Fruit fly (Drosophila melanogaster) whole organism, prepupa: ENCODE data around the gene CG6059.

Experiments
- Blimp-1 ChIP-seq: fragments of 200-800 bp; sonication (Bioruptor generic); optimal IDR thresholded peaks from 3 replicates; lab custom pipeline; 2017; ENCODE audit warnings: missing biosample characterization, missing genetic modification characterization, mild to moderate bottlenecking, moderate library complexity, missing genetic modification reagents
- CG11762 ChIP-seq: fragments of 200-800 bp; sonication (Bioruptor generic); optimal IDR thresholded peaks from 3 replicates; lab custom pipeline; 2016; ENCODE audit warnings: missing biosample characterization, missing genetic modification characterization; ENCODE audit not compliant: insufficient read depth
- CG15336 ChIP-seq: fragments of 200-800 bp; sonication (Bioruptor generic); IDR thresholded peaks from 2 replicates; pipeline ENCODE4 v1.3.6; 2022; ENCODE audit warnings: missing biosample characterization, missing genetic modification characterization
- CG1621 ChIP-seq: fragments of 200-800 bp; sonication (Bioruptor generic); optimal IDR thresholded peaks from 3 replicates; lab custom pipeline; 2018; ENCODE audit warnings: missing biosample characterization, mild to moderate bottlenecking, missing genetic modification characterization
- CG16779 ChIP-seq: fragments of 200-800 bp; sonication (Bioruptor generic); optimal IDR thresholded peaks from 3 replicates; lab custom pipeline; 2017; ENCODE audit warnings: missing biosample characterization, mild to moderate bottlenecking, missing genetic modification characterization
- CG3032 ChIP-seq: fragments of 200-800 bp; optimal IDR thresholded peaks from 2 replicates; lab custom pipeline; 2019; ENCODE audit warnings: missing biosample characterization, mild to moderate bottlenecking, missing genetic modification characterization, moderate library complexity
- CG32006 ChIP-seq: fragments of 200-800 bp; sonication (Bioruptor generic); optimal IDR thresholded peaks from 3 replicates; lab custom pipeline; 2017; ENCODE audit warnings: missing biosample characterization, mild to moderate bottlenecking, missing genetic modification characterization
- CG34406 ChIP-seq: fragments of 200-800 bp; sonication (Bioruptor generic); optimal IDR thresholded peaks from 3 replicates; lab custom pipeline; 2016; ENCODE audit warnings: missing biosample characterization, missing genetic modification characterization
- CG3919 ChIP-seq: fragments of 200-800 bp; sonication (Bioruptor generic); optimal IDR thresholded peaks from 3 replicates; lab custom pipeline; 2016; ENCODE audit warnings: missing biosample characterization, missing genetic modification characterization
- CG4318 ChIP-seq: fragments of 200-800 bp; sonication (Bioruptor generic); optimal IDR thresholded peaks from 3 replicates; lab custom pipeline; 2017; ENCODE audit warnings: missing biosample characterization, mild to moderate bottlenecking, missing genetic modification characterization
- CG6163 ChIP-seq: fragments of 200-800 bp; sonication (Bioruptor generic); IDR thresholded peaks from 3 replicates; pipeline ENCODE4 v1.3.6; 2022; ENCODE audit warnings: missing biosample characterization, missing genetic modification characterization
- CG6276 ChIP-seq: fragments of 200-800 bp; sonication (Bioruptor generic); optimal IDR thresholded peaks from 2 replicates; lab custom pipeline; 2017; ENCODE audit warnings: missing biosample characterization, mild to moderate bottlenecking, missing genetic modification characterization
- CG6808 ChIP-seq: fragments of 200-800 bp; sonication (Bioruptor generic); optimal IDR thresholded peaks from 3 replicates; lab custom pipeline; 2017; ENCODE audit warnings: missing biosample characterization, missing genetic modification characterization, mild to moderate bottlenecking, moderate library complexity, missing genetic modification reagents
- CG7368 ChIP-seq: fragments of 200-800 bp; sonication (Bioruptor generic); optimal IDR thresholded peaks from 3 replicates; lab custom pipeline; 2016; ENCODE audit warnings: missing biosample characterization, missing genetic modification characterization
- CG8632 ChIP-seq: fragments of 200-800 bp; sonication (Bioruptor generic); optimal IDR thresholded peaks from 3 replicates; lab custom pipeline; 2016; ENCODE audit warnings: missing biosample characterization, missing genetic modification characterization
- CG9139 ChIP-seq: fragments of 200-800 bp; sonication (Bioruptor generic); optimal IDR thresholded peaks from 3 replicates; lab custom pipeline; 2017; ENCODE audit warnings: missing biosample characterization, mild to moderate bottlenecking, missing genetic modification characterization
- Eip75B ChIP-seq: fragments of 200-800 bp; sonication (Bioruptor generic); optimal IDR thresholded peaks from 3 replicates; lab custom pipeline; 2016; ENCODE audit warnings: missing biosample characterization, missing genetic modification characterization
- Eip78C ChIP-seq: fragments of 200-800 bp; sonication (Bioruptor generic); peaks from one replicate; lab custom pipeline; 2016; ENCODE audit warnings: missing biosample characterization, missing genetic modification characterization
- Eip93F ChIP-seq: fragments of 200-800 bp; sonication (Bioruptor generic); optimal IDR thresholded peaks from 2 replicates; lab custom pipeline; 2016; ENCODE audit warnings: missing biosample characterization, mild to moderate bottlenecking, missing genetic modification characterization
- Ets21C ChIP-seq: fragments of 200-800 bp; sonication (Bioruptor generic); optimal IDR thresholded peaks from 3 replicates; lab custom pipeline; 2016; ENCODE audit warnings: missing biosample characterization, missing genetic modification characterization
- Gug ChIP-seq: fragments of 200-800 bp; sonication (Bioruptor generic); IDR thresholded peaks from 2 replicates; pipeline ENCODE4 v1.3.6; 2022; ENCODE audit warnings: missing biosample characterization, missing genetic modification characterization
- Hr38 ChIP-seq: sonication (Bioruptor generic); optimal IDR thresholded peaks from 2 replicates; lab custom pipeline; 2016; ENCODE audit warnings: missing biosample characterization, missing genetic modification characterization
- Hr39 ChIP-seq: fragments of 200-800 bp; sonication (Bioruptor generic); optimal IDR thresholded peaks from 2 replicates; lab custom pipeline; 2016; ENCODE audit warnings: missing biosample characterization, missing genetic modification characterization
- Hr4 ChIP-seq: fragments of 200-800 bp; sonication (Bioruptor generic); optimal IDR thresholded peaks from 3 replicates; lab custom pipeline; 2016; ENCODE audit warnings: missing biosample characterization, missing genetic modification characterization
- Lpt ChIP-seq: fragments of 200-800 bp; sonication (Bioruptor generic); optimal IDR thresholded peaks from 3 replicates; lab custom pipeline; 2016; ENCODE audit warnings: missing biosample characterization, missing genetic modification characterization
- Met ChIP-seq: fragments of 200-800 bp; sonication (Bioruptor generic); optimal IDR thresholded peaks from 3 replicates; lab custom pipeline; 2016; ENCODE audit warnings: missing biosample characterization, missing genetic modification characterization
- Smox ChIP-seq: fragments of 200-800 bp; sonication (Bioruptor generic); optimal IDR thresholded peaks from 3 replicates; lab custom pipeline; 2016; ENCODE audit warnings: missing biosample characterization, missing genetic modification characterization
- Sox102F ChIP-seq: fragments of 200-800 bp; sonication (Bioruptor generic); optimal IDR thresholded peaks from 2 replicates; lab custom pipeline; 2016; ENCODE audit warnings: missing biosample characterization, mild to moderate bottlenecking, missing genetic modification characterization
- Sox14 ChIP-seq: fragments of 200-800 bp; sonication (Bioruptor generic); optimal IDR thresholded peaks from 3 replicates; lab custom pipeline; 2016; ENCODE audit warnings: missing biosample characterization, missing genetic modification characterization
- Sox15 ChIP-seq: fragments of 200-800 bp; sonication (Bioruptor generic); optimal IDR thresholded peaks from 3 replicates; lab custom pipeline; 2016; ENCODE audit warnings: missing biosample characterization, missing genetic modification characterization
- cyc ChIP-seq: fragments of 200-800 bp; sonication (Bioruptor generic); optimal IDR thresholded peaks from 3 replicates; lab custom pipeline; 2016; ENCODE audit warnings: missing biosample characterization, missing genetic modification characterization
- dac ChIP-seq: fragments of 200-800 bp; sonication (Bioruptor generic); optimal IDR thresholded peaks from 2 replicates; lab custom pipeline; 2017; ENCODE audit warnings: missing biosample characterization, mild to moderate bottlenecking, missing genetic modification characterization
- dsx ChIP-seq: fragments of 200-800 bp; optimal IDR thresholded peaks from 3 replicates; lab custom pipeline; 2019; ENCODE audit warnings: missing biosample characterization, mild to moderate bottlenecking, missing genetic modification characterization, moderate library complexity; ENCODE audit not compliant: poor library complexity, severe bottlenecking
- eg ChIP-seq: fragments of 200-800 bp; sonication (Bioruptor generic); IDR thresholded peaks from 3 replicates; pipeline ENCODE4 v1.3.6; 2022; ENCODE audit warnings: missing biosample characterization, missing genetic modification characterization
- esn ChIP-seq: fragments of 200-800 bp; sonication (Bioruptor generic); optimal IDR thresholded peaks from 2 replicates; lab custom pipeline; 2016; ENCODE audit warnings: missing biosample characterization, mild to moderate bottlenecking, missing genetic modification characterization, moderate library complexity
- fd59A ChIP-seq: fragments of 200-800 bp; sonication (Bioruptor generic); optimal IDR thresholded peaks from 2 replicates; lab custom pipeline; 2017; ENCODE audit warnings: missing biosample characterization, mild to moderate bottlenecking, missing genetic modification characterization, missing genetic modification reagents
- lz ChIP-seq: fragments of 200-800 bp; sonication (Bioruptor generic); optimal IDR thresholded peaks from 3 replicates; lab custom pipeline; 2016; ENCODE audit warnings: missing biosample characterization, missing genetic modification characterization
- pdm3 ChIP-seq: fragments of 200-800 bp; sonication (Bioruptor generic); optimal IDR thresholded peaks from 3 replicates; lab custom pipeline; 2016; ENCODE audit warnings: missing biosample characterization, missing genetic modification characterization
- salr ChIP-seq, 2 experiments: fragments of 200-800 bp; sonication (Bioruptor generic); optimal IDR thresholded peaks; 3 replicates each; lab custom pipeline; 2016 to 2018; ENCODE audit warnings: missing biosample characterization in 2 of 2, missing genetic modification characterization in 2 of 2, mild to moderate bottlenecking in 1 of 2
- spab ChIP-seq: fragments of 200-800 bp; sonication (Bioruptor generic); optimal IDR thresholded peaks from 2 replicates; lab custom pipeline; 2017; ENCODE audit warnings: missing biosample characterization, mild to moderate bottlenecking, missing genetic modification characterization, missing genetic modification reagents
- topi ChIP-seq: fragments of 200-800 bp; sonication (Bioruptor generic); optimal IDR thresholded peaks from 3 replicates; lab custom pipeline; 2016; ENCODE audit warnings: missing biosample characterization, missing genetic modification characterization

The CG6059 gene

dm6 chr3R:27084528-27085052, 39.9 kb downstream of the CG6059 start (continued):
- TF ChIP-seq dac (GFP tag; lab: Kevin White, UChicago): no peak
- TF ChIP-seq Hr4: no peak
- TF ChIP-seq Smox (GFP tag; lab: Kevin White, UChicago): no peak
- no peak for TF ChIP-seq CG1621
- peak; percentile 73 for TF ChIP-seq eg (GFP tag; lab: Robert Waterston, UW)
- TF ChIP-seq cyc (GFP tag; lab: Kevin White, UChicago): no peak
- TF ChIP-seq topi (GFP tag; lab: Kevin White, UChicago): peak; percentile 19
- peak; percentile 92 for TF ChIP-seq Eip78C (GFP tag; lab: Kevin White, UChicago)
- TF ChIP-seq esn (GFP tag; lab: Kevin White, UChicago): no peak
- peak; percentile 28 for TF ChIP-seq CG9139 (GFP tag; lab: Kevin White, UChicago)
- peak; percentile 1 for TF ChIP-seq Blimp-1 (GFP tag; lab: Kevin White, UChicago)
- no peak for TF ChIP-seq salr (GFP tag; optimal IDR thresholded peaks at IDR 0.05; lab: Kevin White, UChicago)
- TF ChIP-seq CG11762: peak; percentile 1
- TF ChIP-seq dsx: peak; percentile 66
- no peak for TF ChIP-seq Hr38 (GFP tag; lab: Kevin White, UChicago)
- peak; percentile 46 for TF ChIP-seq CG7368 (GFP tag; lab: Kevin White, UChicago)
- TF ChIP-seq CG16779 (tag; lab: Kevin White, UChicago): no peak
- no peak for TF ChIP-seq lz (GFP tag; lab: Kevin White, UChicago)
- peak; percentile 63 for TF ChIP-seq CG6808 (GFP tag; lab: Kevin White, UChicago)
- peak; percentile 8 for TF ChIP-seq CG6276 (GFP tag; lab: Kevin White, UChicago)
- TF ChIP-seq Sox102F (GFP tag; lab: Kevin White, UChicago): no peak
- peak; percentile 78 for TF ChIP-seq CG6163
- TF ChIP-seq Lpt: peak; percentile 9
- TF ChIP-seq CG4318 (GFP tag; lab: Kevin White, UChicago): no peak
- TF ChIP-seq pdm3: no peak
- TF ChIP-seq Eip75B (GFP tag; lab: Kevin White, UChicago): peak; percentile 59
- TF ChIP-seq Met (GFP tag; lab: Kevin White, UChicago): peak; percentile 14
- no peak for TF ChIP-seq Ets21C (GFP tag; lab: Kevin White, UChicago)
- no peak for TF ChIP-seq CG34406 (GFP tag; lab: Kevin White, UChicago)
- TF ChIP-seq Hr39 (GFP tag; lab: Kevin White, UChicago): no peak
- TF ChIP-seq CG32006 (GFP tag; lab: Kevin White, UChicago): peak; percentile 6
- TF ChIP-seq CG3032 (tag; lab: Kevin White, UChicago): peak; percentile 51
- no peak for TF ChIP-seq Gug
- TF ChIP-seq fd59A: no peak
- no peak for TF ChIP-seq Sox15 (GFP tag; lab: Kevin White, UChicago)
- TF ChIP-seq CG3919 (GFP tag; lab: Kevin White, UChicago): peak; percentile 49
- TF ChIP-seq CG15336 (GFP tag; lab: Robert Waterston, UW): peak; percentile 17; the same call in 1 of the 2 replicates

- TF ChIP-seq Eip78C (GFP tag; lab: Kevin White, UChicago) (peak; percentile 52), Smox (GFP tag; lab: Kevin White, UChicago) (no peak)
These were observed 41.7 kb downstream of the CG6059 start for dm6 chr3R:27082752-27083151.

dm6 chr3R:27076618-27077017, 47.9 kb downstream of the CG6059 start:
- TF ChIP-seq dsx (no peak), Eip93F (GFP tag; lab: Kevin White, UChicago) (no peak), Smox (GFP tag; lab: Kevin White, UChicago) (no peak), spab (no peak), Sox14 (GFP tag; lab: Kevin White, UChicago) (no peak), CG8632 (GFP tag; lab: Kevin White, UChicago) (no peak), CG9139 (GFP tag; lab: Kevin White, UChicago) (no peak), Sox15 (GFP tag; lab: Kevin White, UChicago) (no peak), lz (GFP tag; lab: Kevin White, UChicago) (no peak)
